Worm (Caenorhabditis elegans): Measurements from ENCODE around the gene pld-1.

DNA sequence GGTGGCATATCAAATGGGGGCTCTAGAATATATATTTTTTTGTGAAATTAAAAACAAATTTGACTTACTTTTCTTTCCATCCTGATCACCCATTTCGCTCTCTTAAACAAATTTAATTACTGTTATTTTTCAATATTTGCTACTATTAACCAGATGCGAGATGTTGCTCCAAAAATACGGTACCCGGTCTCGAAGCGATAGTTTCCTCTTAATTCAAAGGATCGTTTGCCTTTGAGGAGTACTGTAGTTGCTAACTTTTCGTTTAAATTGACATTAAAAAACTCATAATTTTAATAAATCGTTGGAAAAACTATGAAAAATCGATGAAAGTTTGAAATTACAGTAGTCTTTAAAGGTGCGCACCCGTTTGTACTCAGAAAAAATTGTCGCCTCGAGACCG is 8.1 kb downstream of the pld-1 start, which contains the start of gene C04G6.4:
- TF ChIP-seq him-1 (tag; optimal IDR thresholded peaks at IDR 0.05) (no peak), dao-5 (tag; optimal IDR thresholded peaks at IDR 0.05) (no peak)
